Worm (Caenorhabditis elegans) whole organism, L4/young adult: ENCODE measurements around the gene nspb-12.

Experiments used
- W03F9.2 ChIP-seq: fragments of 150-350 bp; optimal IDR thresholded peaks from 2 replicates; lab custom pipeline; 2014; ENCODE audit warnings: missing biosample characterization, missing genetic modification characterization
- dao-5 ChIP-seq: sonication (generic microtip); optimal IDR thresholded peaks from 2 replicates; lab custom pipeline; 2016; ENCODE audit warnings: missing genotype, missing genetic modification characterization, moderate library complexity, missing compliant biosample characterization
- him-1 ChIP-seq: sonication (generic microtip); optimal IDR thresholded peaks from 2 replicates; lab custom pipeline; 2016; ENCODE audit warnings: missing genotype, missing genetic modification reagents, missing genetic modification characterization, missing compliant biosample characterization

- no peak for TF ChIP-seq W03F9.2 (tag; lab: Kevin White, UChicago)
- TF ChIP-seq him-1 (tag; lab: Kevin White, UChicago): no peak
- TF ChIP-seq dao-5 (tag; lab: Kevin White, UChicago): no peak
These were observed 43.2 kb upstream of the nspb-12 start, which contains the start of gene bas-1 for ce11 chrIII:5611604-5612324.
